Fruit fly (Drosophila melanogaster) whole organism, adult: ENCODE data around the gene MED6.
A peak's percentile ranks its signal among the peaks of the same experiment; 100 is the strongest.

Experiments
- CG11617 ChIP-seq: fragments of 200-800 bp; sonication (Bioruptor generic); optimal IDR thresholded peaks from 2 replicates; lab custom pipeline; 2017; ENCODE audit warnings: mild to moderate bottlenecking, missing biosample characterization, missing genetic modification reagents, missing genetic modification characterization
- CG12768 ChIP-seq: fragments of 200-800 bp; sonication (Bioruptor generic); optimal IDR thresholded peaks from 2 replicates; lab custom pipeline; 2017; ENCODE audit warnings: missing biosample characterization, missing genetic modification characterization, mild to moderate bottlenecking, moderate library complexity, missing genetic modification reagents
- CG14711 ChIP-seq: fragments of 200-800 bp; sonication (Bioruptor generic); optimal IDR thresholded peaks from 2 replicates; lab custom pipeline; 2018; ENCODE audit warnings: missing biosample characterization, mild to moderate bottlenecking, missing genetic modification characterization, moderate library complexity
- CG1620 ChIP-seq: fragments of 200-800 bp; sonication (Bioruptor generic); optimal IDR thresholded peaks from 2 replicates; lab custom pipeline; 2016; ENCODE audit warnings: missing biosample characterization, missing genetic modification characterization
- CG33017 ChIP-seq: fragments of 200-800 bp; sonication (Bioruptor generic); optimal IDR thresholded peaks from 2 replicates; lab custom pipeline; 2018; ENCODE audit warnings: missing biosample characterization, mild to moderate bottlenecking, missing genetic modification characterization, moderate library complexity
- CG5204 ChIP-seq: fragments of 200-800 bp; sonication (Bioruptor generic); optimal IDR thresholded peaks from 2 replicates; lab custom pipeline; 2016; ENCODE audit warnings: missing biosample characterization, missing genetic modification characterization
- CG7045 ChIP-seq: fragments of 200-800 bp; sonication (Bioruptor generic); optimal IDR thresholded peaks from 2 replicates; lab custom pipeline; 2017; ENCODE audit warnings: missing biosample characterization, mild to moderate bottlenecking, missing genetic modification characterization
- CG7101 ChIP-seq: fragments of 200-800 bp; sonication (Bioruptor generic); optimal IDR thresholded peaks from 2 replicates; lab custom pipeline; 2018; ENCODE audit warnings: missing biosample characterization, mild to moderate bottlenecking, missing genetic modification characterization, moderate library complexity
- Clk ChIP-seq: fragments of 200-800 bp; sonication (Bioruptor generic); optimal IDR thresholded peaks from 2 replicates; lab custom pipeline; 2017; ENCODE audit warnings: missing biosample characterization, missing genetic modification characterization
- Crg-1 ChIP-seq: fragments of 200-800 bp; sonication (Bioruptor generic); optimal IDR thresholded peaks from 2 replicates; lab custom pipeline; 2016; ENCODE audit warnings: missing biosample characterization, missing genetic modification characterization
- Hr96 ChIP-seq: fragments of 200-800 bp; sonication (Bioruptor generic); optimal IDR thresholded peaks from 2 replicates; lab custom pipeline; 2016; ENCODE audit warnings: missing biosample characterization, missing genetic modification characterization
- Mnt ChIP-seq: fragments of 200-800 bp; sonication (Bioruptor generic); optimal IDR thresholded peaks from 2 replicates; lab custom pipeline; 2016; ENCODE audit warnings: missing biosample characterization, mild to moderate bottlenecking, missing genetic modification characterization
- bab1 ChIP-seq: fragments of 200-800 bp; sonication (Bioruptor generic); optimal IDR thresholded peaks from 3 replicates; lab custom pipeline; 2019; ENCODE audit warnings: missing biosample characterization, mild to moderate bottlenecking, missing genetic modification characterization, moderate library complexity
- cic ChIP-seq: fragments of 200-800 bp; sonication (Bioruptor generic); optimal IDR thresholded peaks from 2 replicates; lab custom pipeline; 2017; ENCODE audit warnings: missing biosample characterization, mild to moderate bottlenecking, missing genetic modification characterization, moderate library complexity
- cnc ChIP-seq, 2 experiments: fragments of >200 bp; optimal IDR thresholded peaks; 2 replicates each; lab custom pipeline; 2017
- kay ChIP-seq: fragments of 200-800 bp; sonication (Bioruptor generic); peaks from one replicate; lab custom pipeline; 2016; ENCODE audit warnings: missing biosample characterization, missing genetic modification characterization, borderline replicate concordance
- ovo ChIP-seq: fragments of 200-800 bp; sonication (Bioruptor generic); optimal IDR thresholded peaks from 2 replicates; lab custom pipeline; 2016; ENCODE audit warnings: missing biosample characterization, missing genetic modification characterization
- pad ChIP-seq: fragments of 200-800 bp; sonication (Bioruptor generic); optimal IDR thresholded peaks from 3 replicates; lab custom pipeline; 2017; ENCODE audit warnings: missing biosample characterization, missing genetic modification characterization, mild to moderate bottlenecking, moderate library complexity, missing genetic modification reagents
- tj ChIP-seq: fragments of 200-800 bp; sonication (Bioruptor generic); optimal IDR thresholded peaks from 3 replicates; lab custom pipeline; 2017; ENCODE audit warnings: missing biosample characterization, mild to moderate bottlenecking, missing genetic modification characterization, moderate library complexity
- toe ChIP-seq: fragments of 200-800 bp; sonication (Bioruptor generic); optimal IDR thresholded peaks from 2 replicates; lab custom pipeline; 2016; ENCODE audit warnings: missing biosample characterization, missing genetic modification characterization

Gene MED6

dm6 chr3R:9783240-9783917 is 14.6 kb upstream of the MED6 start:
- TF ChIP-seq Mnt (GFP tag; lab: Kevin White, UChicago) (no peak), cnc (optimal IDR thresholded peaks at IDR 0.05; lab: Kevin White, UChicago) (no peak), CG12768 (no peak), CG33017 (peak; percentile 37), Clk (GFP tag; lab: Kevin White, UChicago) (no peak), ovo (GFP tag; lab: Kevin White, UChicago) (peak; percentile 0), kay (no peak), CG11617 (no peak), tj (no peak), pad (GFP tag; lab: Kevin White, UChicago) (no peak), Hr96 (no peak), toe (no peak), CG7045 (GFP tag; lab: Kevin White, UChicago) (no peak), CG14711 (peak; percentile 18), Crg-1 (GFP tag; lab: Kevin White, UChicago) (no peak), CG1620 (GFP tag; lab: Kevin White, UChicago) (no peak), bab1 (GFP tag; lab: Kevin White, UChicago) (peak; percentile 62), CG7101 (tag; lab: Kevin White, UChicago) (peak; percentile 16), cic (no peak), CG5204 (GFP tag; lab: Kevin White, UChicago) (no peak)

dm6 chr3R:9779764-9780163 is 11.0 kb upstream of the MED6 start, which contains the start of gene CG12947:
Gene CG12947, plus strand, starts transcription at chr3R:9780064.
- TF ChIP-seq CG12768: no peak
- no peak for TF ChIP-seq cnc (optimal IDR thresholded peaks at IDR 0.05; lab: Kevin White, UChicago)
- TF ChIP-seq bab1 (GFP tag; lab: Kevin White, UChicago): no peak
- TF ChIP-seq CG7101 (tag; lab: Kevin White, UChicago): no peak
- no peak for TF ChIP-seq pad (GFP tag; lab: Kevin White, UChicago)
- TF ChIP-seq CG14711: no peak
- TF ChIP-seq Mnt (GFP tag; lab: Kevin White, UChicago): no peak
- no peak for TF ChIP-seq CG5204 (GFP tag; lab: Kevin White, UChicago)
- no peak for TF ChIP-seq kay
- no peak for TF ChIP-seq CG7045 (GFP tag; lab: Kevin White, UChicago)
- no peak for TF ChIP-seq tj
- no peak for TF ChIP-seq Crg-1 (GFP tag; lab: Kevin White, UChicago)
- no peak for TF ChIP-seq CG33017
- no peak for TF ChIP-seq cic
- TF ChIP-seq Clk (GFP tag; lab: Kevin White, UChicago): no peak
- TF ChIP-seq ovo (GFP tag; lab: Kevin White, UChicago): no peak
- TF ChIP-seq CG1620 (GFP tag; lab: Kevin White, UChicago): no peak
- TF ChIP-seq toe: no peak
- no peak for TF ChIP-seq Hr96
- TF ChIP-seq CG11617: no peak

- peak; percentile 42 for TF ChIP-seq CG7045 (GFP tag; lab: Kevin White, UChicago)
- peak; percentile 90 for TF ChIP-seq Mnt (GFP tag; lab: Kevin White, UChicago)
- peak; percentile 87 for TF ChIP-seq Hr96
- TF ChIP-seq CG33017: peak; percentile 53
- TF ChIP-seq cic: peak; percentile 74
- TF ChIP-seq CG5204 (GFP tag; lab: Kevin White, UChicago): no peak
- peak; percentile 93 for TF ChIP-seq Crg-1 (GFP tag; lab: Kevin White, UChicago)
- TF ChIP-seq tj: peak; percentile 50
- peak; percentile 73 for TF ChIP-seq ovo (GFP tag; lab: Kevin White, UChicago)
- TF ChIP-seq kay: no peak
- peak; percentile 92 for TF ChIP-seq toe
- TF ChIP-seq pad (GFP tag; lab: Kevin White, UChicago): peak; percentile 71
- TF ChIP-seq CG12768: peak; percentile 70
- peak; percentile 69 for TF ChIP-seq CG14711
- TF ChIP-seq Clk (GFP tag; lab: Kevin White, UChicago): peak; percentile 62
- TF ChIP-seq CG1620 (GFP tag; lab: Kevin White, UChicago): peak; percentile 94
- TF ChIP-seq CG7101 (tag; lab: Kevin White, UChicago): peak; percentile 86
- TF ChIP-seq bab1 (GFP tag; lab: Kevin White, UChicago): peak; percentile 93
- TF ChIP-seq CG11617: peak; percentile 83
- TF ChIP-seq cnc (optimal IDR thresholded peaks at IDR 0.05; lab: Kevin White, UChicago): no peak
Measured at dm6 chr3R:9777941-9778360, 9.2 kb upstream of the MED6 start, which contains the start of gene RpS29. Gene RpS29, plus strand, starts transcription at chr3R:9778042.

- TF ChIP-seq CG1620 (GFP tag; lab: Kevin White, UChicago) (no peak), kay (no peak), CG7045 (GFP tag; lab: Kevin White, UChicago) (no peak), Mnt (GFP tag; lab: Kevin White, UChicago) (no peak), Crg-1 (GFP tag; lab: Kevin White, UChicago) (no peak), CG7101 (tag; lab: Kevin White, UChicago) (no peak), Hr96 (no peak), ovo (GFP tag; lab: Kevin White, UChicago) (no peak), CG11617 (no peak)
Measured at dm6 chr3R:9774821-9775220, 6.0 kb upstream of the MED6 start, which contains the start of gene topi. Gene topi, plus strand, starts transcription at chr3R:9775121.

- TF ChIP-seq cic: peak; percentile 92
- no peak for TF ChIP-seq CG7045 (GFP tag; lab: Kevin White, UChicago)
- TF ChIP-seq pad (GFP tag; lab: Kevin White, UChicago): no peak
- peak; percentile 12 for TF ChIP-seq CG33017
- TF ChIP-seq Mnt (GFP tag; lab: Kevin White, UChicago): peak; percentile 36
- peak; percentile 5 for TF ChIP-seq CG12768
Measured at dm6 chr3R:9774147-9774546, 5.4 kb upstream of the MED6 start, which contains the start of gene Whamy. Gene Whamy, minus strand, starts transcription at chr3R:9774419.

- TF ChIP-seq CG5204 (GFP tag; lab: Kevin White, UChicago): peak; percentile 97
- peak; percentile 94 for TF ChIP-seq CG7045 (GFP tag; lab: Kevin White, UChicago)
- TF ChIP-seq CG14711: peak; percentile 92
- peak; percentile 98 for TF ChIP-seq CG33017
- TF ChIP-seq cic: peak; percentile 94
- TF ChIP-seq pad (GFP tag; lab: Kevin White, UChicago): peak; percentile 84
- peak; percentile 92 for TF ChIP-seq Mnt (GFP tag; lab: Kevin White, UChicago)
- TF ChIP-seq toe: peak; percentile 96
- TF ChIP-seq CG7101 (tag; lab: Kevin White, UChicago): peak; percentile 97
- TF ChIP-seq kay: no peak
- TF ChIP-seq cnc (optimal IDR thresholded peaks at IDR 0.05; lab: Kevin White, UChicago): no peak
- peak; percentile 88 for TF ChIP-seq Crg-1 (GFP tag; lab: Kevin White, UChicago)
- peak; percentile 88 for TF ChIP-seq ovo (GFP tag; lab: Kevin White, UChicago)
- TF ChIP-seq CG11617: peak; percentile 96
- peak; percentile 98 for TF ChIP-seq bab1 (GFP tag; lab: Kevin White, UChicago)
- peak; percentile 78 for TF ChIP-seq tj
- peak; percentile 97 for TF ChIP-seq CG12768
- peak; percentile 91 for TF ChIP-seq Clk (GFP tag; lab: Kevin White, UChicago)
- peak; percentile 95 for TF ChIP-seq CG1620 (GFP tag; lab: Kevin White, UChicago)
- peak; percentile 95 for TF ChIP-seq Hr96
Measured at dm6 chr3R:9771519-9771972, 2.8 kb upstream of the MED6 start, which contains the start of gene CG9471. Gene CG9471, minus strand, starts transcription at chr3R:9771542.
